Worm (Caenorhabditis elegans) whole organism, L4/young adult: ENCODE results near the gene oac-23.

Experiments
- W03F9.2 ChIP-seq: fragments of 150-350 bp; optimal IDR thresholded peaks from 2 replicates; lab custom pipeline; 2014; ENCODE audit warnings: missing biosample characterization, missing genetic modification characterization
- dao-5 ChIP-seq: sonication (generic microtip); optimal IDR thresholded peaks from 2 replicates; lab custom pipeline; 2016; ENCODE audit warnings: missing genotype, missing genetic modification characterization, moderate library complexity, missing compliant biosample characterization
- him-1 ChIP-seq: sonication (generic microtip); optimal IDR thresholded peaks from 2 replicates; lab custom pipeline; 2016; ENCODE audit warnings: missing genotype, missing genetic modification reagents, missing genetic modification characterization, missing compliant biosample characterization

The oac-23 gene

DNA sequence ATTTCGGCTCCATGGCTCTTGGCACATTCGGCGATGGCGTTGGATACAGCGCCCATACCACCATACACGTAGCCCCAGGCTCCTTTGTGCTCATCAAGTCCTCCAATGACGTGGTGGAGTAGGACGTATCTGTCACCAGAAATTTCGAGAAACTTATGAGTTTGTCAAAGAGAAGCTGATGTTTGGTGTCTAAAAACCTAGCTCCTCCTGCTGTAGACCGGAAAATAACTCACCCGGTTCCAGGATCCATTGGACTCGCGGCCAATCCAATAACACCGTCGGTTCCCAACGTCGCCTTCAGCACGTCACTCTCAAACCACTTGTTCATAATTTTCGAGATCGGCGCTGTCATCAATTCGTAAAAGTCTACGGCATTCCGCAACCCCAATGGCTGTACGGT lies 4.3 kb upstream of the oac-23 start:
- TF ChIP-seq dao-5 (no peak), W03F9.2 (tag; lab: Kevin White, UChicago) (no peak), him-1 (tag; lab: Kevin White, UChicago) (no peak)

DNA sequence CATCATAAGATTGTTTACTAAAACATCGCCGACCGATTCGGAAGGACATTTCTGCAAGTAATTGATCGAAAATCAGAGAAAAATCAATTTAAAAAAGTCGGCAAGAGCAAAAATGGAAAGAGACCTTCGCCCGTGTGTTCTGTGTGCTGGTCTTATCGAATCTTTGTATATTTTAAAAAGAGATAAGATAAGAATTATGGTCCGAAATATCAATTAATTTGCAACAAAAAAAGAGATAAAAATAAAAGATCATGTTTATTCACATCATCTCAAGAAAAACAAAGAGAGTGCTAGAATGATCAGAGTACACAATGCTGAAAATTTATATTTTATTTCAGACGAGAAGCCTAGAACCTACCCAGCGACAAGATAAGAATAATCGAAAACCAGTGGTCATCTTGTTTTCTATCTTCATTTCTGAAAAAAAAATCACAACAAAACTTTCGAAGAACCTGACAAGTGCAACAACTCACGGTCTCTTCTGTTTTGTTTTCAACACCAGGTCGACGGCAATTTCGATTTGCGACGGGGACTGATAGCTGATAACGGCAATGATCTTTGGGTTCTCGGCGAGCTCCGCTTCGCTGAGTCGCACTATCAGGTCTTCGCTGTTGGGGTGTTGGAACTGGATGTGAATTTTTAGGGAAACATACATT lies 2.8 kb upstream of the oac-23 start, which contains the start of gene F37C4.6:
F37C4.6 (minus strand) TSS at position 51 of the 656 bp plus-strand sequence.
- TF ChIP-seq dao-5, result no peak
- TF ChIP-seq W03F9.2 (tag; lab: Kevin White, UChicago), result no peak
- no peak for TF ChIP-seq him-1 (tag; lab: Kevin White, UChicago)

DNA sequence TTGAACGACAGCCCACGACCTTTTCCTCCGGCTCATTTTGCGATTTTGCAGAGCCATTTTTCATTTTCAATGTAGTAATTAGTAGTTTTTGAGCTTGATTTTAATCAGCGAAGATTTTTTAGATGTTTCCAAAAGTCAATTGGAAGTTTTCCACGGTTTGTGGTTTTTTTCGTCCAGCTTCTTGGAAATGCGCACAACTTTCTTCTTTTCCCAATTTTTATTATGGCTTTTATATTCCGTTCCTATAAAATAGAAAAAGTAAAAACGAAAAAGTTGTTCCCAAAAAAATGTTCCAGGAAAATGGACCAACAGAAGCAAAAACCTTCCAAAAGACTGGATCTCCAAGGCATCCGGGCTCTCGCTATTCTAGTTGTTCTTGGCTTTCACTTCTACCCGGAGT lies 4.1 kb downstream of the oac-23 start, which contains the start of gene oac-22:
oac-22 (plus strand) TSS at position 301 of the 400 bp plus-strand sequence.
- TF ChIP-seq him-1 (tag; lab: Kevin White, UChicago) (no peak), W03F9.2 (tag; lab: Kevin White, UChicago) (no peak), dao-5 (no peak)

DNA sequence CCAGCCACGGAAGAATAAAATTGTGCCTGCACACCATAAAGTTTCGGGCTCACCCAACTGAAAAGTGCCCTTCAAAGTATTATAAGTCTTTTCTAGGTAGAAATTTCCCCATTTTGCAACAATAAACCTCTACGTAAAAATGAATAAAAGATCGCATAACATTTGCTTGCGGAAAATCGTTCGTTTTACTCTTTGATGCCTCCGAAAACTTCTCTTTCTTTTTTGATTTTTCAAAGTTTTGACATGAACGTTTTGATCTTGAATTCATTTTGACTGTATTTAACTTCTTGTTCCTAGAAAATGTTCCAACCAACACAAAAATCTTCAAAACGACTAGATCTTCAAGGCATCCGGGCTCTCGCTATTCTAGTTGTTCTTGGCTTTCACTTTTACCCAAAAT lies 7.7 kb downstream of the oac-23 start, which contains the start of gene oac-21:
oac-21 (plus strand) TSS at position 301 of the 400 bp plus-strand sequence.
- TF ChIP-seq him-1 (tag; lab: Kevin White, UChicago), result no peak
- no peak for TF ChIP-seq dao-5
- TF ChIP-seq W03F9.2 (tag; lab: Kevin White, UChicago), result no peak

DNA sequence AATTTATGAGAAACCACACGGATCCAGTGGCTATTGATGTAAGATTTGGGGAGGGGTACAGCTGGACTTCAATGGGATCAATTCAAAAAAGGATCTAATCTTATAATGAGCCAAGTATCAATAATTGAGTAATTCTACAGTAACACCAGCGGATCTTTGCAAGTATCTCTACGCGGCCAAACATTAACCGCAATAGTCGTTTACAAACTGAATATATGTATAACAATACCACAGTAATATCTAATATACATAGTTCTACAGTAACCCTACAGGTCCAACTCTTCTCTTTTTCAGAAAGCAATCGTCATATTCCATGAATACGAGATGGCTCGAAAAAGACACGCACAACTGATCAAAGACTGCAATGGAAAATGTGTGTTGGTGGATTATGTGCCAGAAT lies 10.8 kb downstream of the oac-23 start, which contains the start of gene F56D6.9:
F56D6.9 (plus strand) TSS at position 301 of the 400 bp plus-strand sequence.
- TF ChIP-seq him-1 (tag; lab: Kevin White, UChicago), result no peak
- TF ChIP-seq dao-5, result no peak
- no peak for TF ChIP-seq W03F9.2 (tag; lab: Kevin White, UChicago)

DNA sequence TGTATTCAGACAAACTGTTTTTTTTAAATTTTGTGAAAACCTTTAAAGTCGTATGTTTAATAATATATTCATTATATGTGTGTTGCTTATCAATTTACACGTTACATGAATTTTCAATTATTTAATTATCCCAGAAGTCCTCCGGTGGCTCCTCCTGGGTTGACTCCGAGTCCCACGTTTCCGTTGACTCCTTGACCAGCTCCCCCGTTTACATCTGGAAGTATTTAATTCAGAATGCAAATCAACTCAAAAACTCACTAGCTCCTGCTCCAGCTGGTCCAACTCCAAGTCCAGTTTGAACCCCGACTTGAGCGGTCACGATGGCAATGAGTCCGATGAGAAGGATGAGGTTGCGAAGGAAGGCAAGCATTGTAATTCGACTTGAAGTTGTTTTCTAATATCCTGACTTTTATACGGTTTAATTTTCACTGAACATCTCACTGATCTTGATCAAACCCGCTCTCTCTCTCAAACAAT lies 12.8 kb downstream of the oac-23 start, which contains the start of gene F56D6.8:
F56D6.8 (minus strand) TSS at position 427 of the 477 bp plus-strand sequence.
- TF ChIP-seq him-1 (tag; lab: Kevin White, UChicago) (no peak), dao-5 (no peak), W03F9.2 (tag; lab: Kevin White, UChicago) (no peak)

DNA sequence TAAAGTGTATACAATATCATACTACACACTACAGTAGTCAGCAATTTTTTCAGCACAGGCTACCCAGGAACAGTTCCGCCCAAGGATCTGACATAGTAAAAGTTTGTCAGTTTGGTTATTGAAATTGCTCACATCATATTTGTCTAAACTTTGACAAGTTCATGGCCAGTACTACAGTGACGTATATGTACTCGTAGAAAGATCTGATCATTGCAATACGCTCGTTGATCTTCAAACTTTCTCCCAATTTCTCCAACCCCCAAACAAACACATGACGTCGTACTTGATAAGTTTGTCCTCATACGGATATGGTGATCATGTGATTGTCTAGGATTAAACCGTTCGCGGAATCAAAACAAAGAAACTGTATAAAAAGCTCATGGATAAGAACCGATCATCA lies 13.5 kb downstream of the oac-23 start, which contains the start of gene dct-8:
dct-8 (plus strand) TSS at position 301 of the 400 bp plus-strand sequence.
- TF ChIP-seq W03F9.2 (tag; lab: Kevin White, UChicago), result no peak
- TF ChIP-seq him-1 (tag; lab: Kevin White, UChicago), result no peak
- TF ChIP-seq dao-5, result no peak

DNA sequence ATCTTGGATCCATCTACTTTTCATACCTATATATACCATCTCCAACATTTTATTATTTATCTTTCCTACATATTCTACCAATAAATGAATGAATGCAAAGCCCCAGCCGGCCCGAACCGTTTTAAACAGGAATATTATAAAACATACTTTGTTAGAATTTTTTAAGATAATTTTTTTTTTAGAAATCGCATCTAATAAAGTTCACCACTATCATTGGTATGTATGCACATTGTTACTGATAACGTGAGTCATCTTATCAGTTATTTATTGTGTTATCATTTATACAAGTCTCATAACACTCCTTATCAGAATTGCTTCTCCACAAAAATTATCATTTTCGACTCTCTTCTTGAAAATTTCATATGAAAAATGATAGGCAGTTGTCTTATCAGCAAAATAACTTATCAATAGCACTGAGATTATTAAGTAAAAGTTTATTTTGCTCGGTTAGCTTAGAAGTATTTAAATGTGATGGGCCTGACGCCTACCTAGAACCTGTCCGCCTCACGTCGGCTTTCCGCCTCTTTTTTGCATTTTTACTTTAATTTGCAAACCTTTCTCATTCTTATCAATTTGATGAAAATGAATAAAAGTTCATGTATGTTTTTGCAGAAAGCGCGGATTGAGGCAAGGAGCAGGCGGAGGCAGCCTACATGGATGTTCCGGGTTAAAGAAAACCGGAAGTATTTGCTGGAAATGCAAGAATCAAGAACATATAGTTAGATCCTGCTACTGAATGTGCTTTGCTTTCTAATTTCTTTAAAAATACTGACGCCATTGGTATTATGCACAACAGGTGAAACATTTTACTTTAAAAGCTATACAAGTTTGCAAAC lies 18.7 kb downstream of the oac-23 start, which contains the start of gene srz-62:
srz-62 (plus strand) TSS at position 786 of the 836 bp plus-strand sequence.
- TF ChIP-seq dao-5, result no peak
- TF ChIP-seq him-1 (tag; lab: Kevin White, UChicago), result no peak
- no peak for TF ChIP-seq W03F9.2 (tag; lab: Kevin White, UChicago)

DNA sequence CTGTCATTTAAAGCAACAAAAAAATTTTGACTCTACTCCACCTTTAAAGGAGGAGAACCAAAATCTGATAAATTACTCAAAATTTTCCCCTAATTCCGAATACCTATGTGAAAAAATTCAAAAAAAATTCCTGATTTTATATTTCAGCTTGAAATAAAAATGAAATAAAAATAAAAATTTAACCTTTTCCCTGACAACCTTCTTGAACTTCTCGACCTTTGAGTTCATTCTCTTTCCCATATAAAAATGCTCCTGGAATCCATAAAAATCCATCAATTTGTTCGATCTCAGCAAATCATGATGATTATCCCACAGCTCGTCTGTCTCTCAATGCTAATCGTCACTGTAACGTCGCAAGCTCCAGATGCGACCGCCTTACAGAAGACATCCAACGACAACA lies 21.7 kb downstream of the oac-23 start, which contains the start of gene F56D6.6:
F56D6.6 (plus strand) TSS at position 301 of the 400 bp plus-strand sequence.
- no peak for TF ChIP-seq him-1 (tag; lab: Kevin White, UChicago)
- TF ChIP-seq dao-5, result no peak
- TF ChIP-seq W03F9.2 (tag; lab: Kevin White, UChicago), result no peak

DNA sequence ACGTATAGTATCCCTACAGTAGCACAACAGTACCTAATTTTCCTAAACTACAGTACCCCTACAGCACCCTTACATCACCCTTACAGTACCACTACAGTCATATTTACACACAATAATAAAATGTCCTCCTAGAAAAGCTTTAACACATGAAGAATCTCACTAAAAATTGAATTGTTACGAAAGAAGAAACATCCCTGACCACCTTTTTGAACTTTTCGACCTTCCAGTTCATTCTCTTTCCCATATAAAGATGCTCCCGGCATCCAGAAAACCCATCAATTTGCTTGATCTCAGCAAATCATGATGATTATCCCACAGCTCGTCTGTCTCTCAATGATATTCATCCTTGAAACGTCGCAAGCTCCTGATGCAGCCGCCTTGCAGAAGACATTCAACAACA lies 23.4 kb downstream of the oac-23 start, which contains the start of gene F56D6.21:
F56D6.21 (plus strand) TSS at position 301 of the 400 bp plus-strand sequence.
- TF ChIP-seq dao-5, result no peak
- no peak for TF ChIP-seq W03F9.2 (tag; lab: Kevin White, UChicago)
- TF ChIP-seq him-1 (tag; lab: Kevin White, UChicago), result no peak

DNA sequence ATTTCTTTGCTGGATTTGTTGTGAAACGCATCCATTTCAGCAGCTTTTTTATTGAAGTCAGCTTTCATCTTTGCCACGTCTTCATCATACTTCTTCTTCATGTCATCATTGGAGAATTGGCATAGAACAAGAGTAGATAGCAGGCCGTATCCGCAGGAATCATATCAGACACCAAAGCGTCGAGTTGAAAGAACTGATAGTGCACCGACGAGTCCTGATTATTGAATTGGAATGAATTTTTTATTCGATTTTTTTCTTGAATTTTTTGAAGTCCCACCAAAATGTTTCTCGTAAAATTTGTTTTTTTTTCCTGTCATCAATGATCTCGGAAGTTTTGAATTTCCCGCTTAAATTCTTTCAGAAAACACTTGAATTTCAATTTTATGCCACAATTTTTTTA lies 25.2 kb downstream of the oac-23 start, which contains the start of gene F56D6.11:
F56D6.11 (minus strand) TSS at position 101 of the 400 bp plus-strand sequence.
- TF ChIP-seq W03F9.2 (tag; lab: Kevin White, UChicago) (no peak), dao-5 (no peak)

DNA sequence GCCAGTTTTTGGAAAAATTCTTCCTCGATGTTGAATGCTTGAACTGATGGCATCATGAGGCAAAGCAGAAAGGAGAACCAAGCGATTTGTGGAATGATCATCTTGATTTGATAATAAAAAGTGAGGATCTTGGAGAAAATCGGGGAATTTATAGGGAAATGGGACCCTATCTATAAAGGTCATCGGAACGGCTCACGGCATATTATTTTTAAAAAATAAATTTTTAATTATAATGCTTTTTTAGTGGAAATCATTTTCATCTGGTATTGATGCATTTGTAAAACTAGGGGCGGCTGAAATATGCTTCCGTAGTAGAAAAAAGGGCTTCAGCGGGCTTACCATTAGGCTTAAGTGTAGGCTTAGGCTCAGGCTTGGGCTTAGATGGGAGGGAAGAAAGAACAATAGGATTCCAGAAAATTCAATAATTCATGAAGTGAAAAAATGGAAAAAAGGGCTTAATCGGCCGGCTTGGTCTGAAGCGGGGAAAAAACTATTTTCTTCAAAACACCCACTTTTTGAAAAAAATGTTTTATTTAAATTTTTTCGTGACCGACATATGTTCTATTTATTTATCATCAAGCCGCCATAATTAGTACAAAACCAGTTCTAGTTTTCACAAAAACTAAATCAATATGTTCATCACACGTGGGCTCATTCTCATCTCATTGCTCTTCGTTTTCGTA lies 26.4 kb downstream of the oac-23 start, which contains the start of the genes F56D6.22 and F56D6.12:
F56D6.22 (minus strand) TSS at position 101 of the 683 bp plus-strand sequence.
F56D6.12 (plus strand) TSS at position 633 of the 683 bp plus-strand sequence.
- TF ChIP-seq W03F9.2 (tag; lab: Kevin White, UChicago) (no peak), dao-5 (no peak), him-1 (tag; lab: Kevin White, UChicago) (no peak)
